Fruit fly (Drosophila melanogaster) whole organism, embryonic: ENCODE data around the gene Idi.

Experiments
- Abd-B ChIP-seq: fragments of 200-800 bp; sonication (Bioruptor generic); optimal IDR thresholded peaks from 2 replicates; lab custom pipeline; 2018; ENCODE audit warnings: missing biosample characterization, mild to moderate bottlenecking, missing genetic modification characterization, moderate library complexity
- Asciz ChIP-seq: fragments of 200-800 bp; sonication (Bioruptor generic); optimal IDR thresholded peaks from 2 replicates; lab custom pipeline; 2017; ENCODE audit warnings: missing biosample characterization, mild to moderate bottlenecking, missing genetic modification characterization, missing genetic modification reagents
- CG1024 ChIP-seq: fragments of 200-800 bp; sonication (Bioruptor generic); IDR thresholded peaks from 2 replicates; pipeline ENCODE4 v1.3.6; 2022; ENCODE audit warnings: missing biosample characterization, missing genetic modification characterization
- CG11247 ChIP-seq: fragments of 200-800 bp; sonication (Bioruptor generic); IDR thresholded peaks from 2 replicates; pipeline ENCODE4 v1.3.6; 2022; ENCODE audit warnings: missing biosample characterization, missing genetic modification characterization
- CG11398 ChIP-seq: fragments of 200-800 bp; sonication (Bioruptor generic); optimal IDR thresholded peaks from 2 replicates; lab custom pipeline; 2016; ENCODE audit warnings: missing biosample characterization, missing genetic modification characterization
- CG13424 ChIP-seq: fragments of 200-800 bp; sonication (Bioruptor generic); optimal IDR thresholded peaks from 2 replicates; lab custom pipeline; 2019; ENCODE audit warnings: missing biosample characterization, mild to moderate bottlenecking, missing genetic modification characterization, moderate library complexity
- CG15601 ChIP-seq: fragments of 200-800 bp; sonication (Bioruptor generic); optimal IDR thresholded peaks from 3 replicates; lab custom pipeline; 2019; ENCODE audit warnings: missing biosample characterization, mild to moderate bottlenecking, missing genetic modification characterization, moderate library complexity
- CG16863 ChIP-seq: fragments of 200-800 bp; sonication (Bioruptor generic); optimal IDR thresholded peaks from 3 replicates; lab custom pipeline; 2016; ENCODE audit warnings: missing biosample characterization, missing genetic modification characterization
- CG17829 ChIP-seq: fragments of 200-800 bp; optimal IDR thresholded peaks from 2 replicates; lab custom pipeline; 2019; ENCODE audit warnings: missing biosample characterization, mild to moderate bottlenecking, missing genetic modification characterization, moderate library complexity
- CG17912 ChIP-seq: fragments of 200-800 bp; sonication (Bioruptor generic); optimal IDR thresholded peaks from 2 replicates; lab custom pipeline; 2018; ENCODE audit warnings: missing biosample characterization, mild to moderate bottlenecking, missing genetic modification characterization
- CG1792 ChIP-seq: fragments of 200-800 bp; sonication (Bioruptor generic); optimal IDR thresholded peaks from 2 replicates; lab custom pipeline; 2016; ENCODE audit warnings: missing biosample characterization, missing genetic modification characterization
- CG18764 ChIP-seq: fragments of 200-800 bp; sonication (Bioruptor generic); optimal IDR thresholded peaks from 3 replicates; lab custom pipeline; 2016; ENCODE audit warnings: missing biosample characterization, missing genetic modification characterization
- CG2202 ChIP-seq: fragments of 200-800 bp; sonication (Bioruptor generic); optimal IDR thresholded peaks from 2 replicates; lab custom pipeline; 2018; ENCODE audit warnings: missing biosample characterization, mild to moderate bottlenecking, missing genetic modification characterization
- CG2712 ChIP-seq: fragments of 200-800 bp; optimal IDR thresholded peaks from 3 replicates; lab custom pipeline; 2019; ENCODE audit warnings: missing biosample characterization, mild to moderate bottlenecking, missing genetic modification characterization, moderate library complexity
- CG31365 ChIP-seq: fragments of 200-800 bp; sonication (Bioruptor generic); optimal IDR thresholded peaks from 2 replicates; lab custom pipeline; 2018; ENCODE audit warnings: missing biosample characterization, mild to moderate bottlenecking, missing genetic modification characterization
- CG32772 ChIP-seq: fragments of 200-800 bp; sonication (Bioruptor generic); IDR thresholded peaks from 2 replicates; pipeline ENCODE4 v1.3.6; 2022; ENCODE audit warnings: missing biosample characterization, missing genetic modification characterization
- CG3995 ChIP-seq: fragments of 200-800 bp; sonication (Bioruptor generic); optimal IDR thresholded peaks from 3 replicates; lab custom pipeline; 2016; ENCODE audit warnings: missing biosample characterization, missing genetic modification characterization
- CG4328 ChIP-seq: fragments of 200-800 bp; sonication (Bioruptor generic); optimal IDR thresholded peaks from 3 replicates; lab custom pipeline; 2017; ENCODE audit warnings: missing biosample characterization, missing genetic modification reagents, missing genetic modification characterization
- CG5180 ChIP-seq: fragments of 200-800 bp; sonication (Bioruptor generic); optimal IDR thresholded peaks from 3 replicates; lab custom pipeline; 2017; ENCODE audit warnings: missing biosample characterization, missing genetic modification characterization, mild to moderate bottlenecking, moderate library complexity, missing genetic modification reagents
- CG5953 ChIP-seq: fragments of 200-800 bp; sonication (Bioruptor generic); IDR thresholded peaks from 2 replicates; pipeline ENCODE4 v1.3.6; 2022; ENCODE audit warnings: missing biosample characterization, missing genetic modification characterization
- CG6272 ChIP-seq: fragments of 200-800 bp; sonication (Bioruptor generic); IDR thresholded peaks from 2 replicates; pipeline ENCODE4 v1.3.6; 2022; ENCODE audit warnings: missing biosample characterization, missing genetic modification characterization
- CG7839 ChIP-seq: fragments of 200-800 bp; sonication (Bioruptor generic); optimal IDR thresholded peaks from 3 replicates; lab custom pipeline; 2018; ENCODE audit warnings: missing biosample characterization, mild to moderate bottlenecking, missing genetic modification characterization, moderate library complexity
- CG9727 ChIP-seq: fragments of 200-800 bp; sonication (Bioruptor generic); optimal IDR thresholded peaks from 3 replicates; lab custom pipeline; 2017; ENCODE audit warnings: missing biosample characterization, mild to moderate bottlenecking, missing genetic modification characterization
- CoRest ChIP-seq: fragments of 200-800 bp; sonication (Bioruptor generic); optimal IDR thresholded peaks from 3 replicates; lab custom pipeline; 2018; ENCODE audit warnings: missing biosample characterization, mild to moderate bottlenecking, missing genetic modification characterization, moderate library complexity
- Ets97D ChIP-seq: fragments of 200-800 bp; sonication (Bioruptor generic); optimal IDR thresholded peaks from 3 replicates; lab custom pipeline; 2016; ENCODE audit warnings: missing biosample characterization, missing genetic modification characterization
- Hmx ChIP-seq: fragments of 200-800 bp; sonication (Bioruptor generic); optimal IDR thresholded peaks from 2 replicates; lab custom pipeline; 2016; ENCODE audit warnings: missing biosample characterization, missing genetic modification characterization
- Mrtf ChIP-seq: fragments of 200-800 bp; sonication (Bioruptor generic); IDR thresholded peaks from 3 replicates; pipeline ENCODE4 v1.3.6; 2022; ENCODE audit warnings: missing biosample characterization, missing genetic modification characterization
- NFAT ChIP-seq: fragments of 200-800 bp; sonication (Bioruptor generic); IDR thresholded peaks from 2 replicates; pipeline ENCODE4 v1.3.6; 2022; ENCODE audit warnings: missing biosample characterization, missing genetic modification characterization
- Oaz ChIP-seq: fragments of 200-800 bp; sonication (Bioruptor generic); IDR thresholded peaks from 2 replicates; pipeline ENCODE4 v1.3.6; 2022; ENCODE audit warnings: missing biosample characterization, missing genetic modification characterization
- Sox100B ChIP-seq: fragments of 200-800 bp; sonication (Bioruptor generic); optimal IDR thresholded peaks from 3 replicates; lab custom pipeline; 2018; ENCODE audit warnings: missing biosample characterization, mild to moderate bottlenecking, missing genetic modification characterization
- Sox102F ChIP-seq: fragments of 200-800 bp; sonication (Bioruptor generic); optimal IDR thresholded peaks from 2 replicates; lab custom pipeline; 2018; ENCODE audit warnings: missing biosample characterization, mild to moderate bottlenecking, missing genetic modification characterization, moderate library complexity
- ato ChIP-seq: fragments of 200-800 bp; sonication (Bioruptor generic); IDR thresholded peaks from 2 replicates; pipeline ENCODE4 v1.3.6; 2022; ENCODE audit warnings: missing biosample characterization, missing genetic modification characterization; ENCODE audit not compliant: partially characterized antibody
- bbx ChIP-seq: fragments of 200-800 bp; sonication (Bioruptor generic); IDR thresholded peaks from 2 replicates; pipeline ENCODE4 v1.3.6; 2022; ENCODE audit warnings: missing biosample characterization, missing genetic modification characterization; ENCODE audit not compliant: partially characterized antibody
- cas ChIP-seq: fragments of 200-800 bp; sonication (Bioruptor generic); IDR thresholded peaks from 2 replicates; pipeline ENCODE4 v1.3.6; 2022; ENCODE audit warnings: missing biosample characterization, missing genetic modification characterization
- chn ChIP-seq: fragments of 200-800 bp; sonication (Bioruptor generic); optimal IDR thresholded peaks from 2 replicates; lab custom pipeline; 2016; ENCODE audit warnings: missing biosample characterization, missing genetic modification characterization
- cwo ChIP-seq: fragments of 200-800 bp; sonication (Bioruptor generic); optimal IDR thresholded peaks from 3 replicates; lab custom pipeline; 2017; ENCODE audit warnings: missing biosample characterization, missing genetic modification characterization, mild to moderate bottlenecking, moderate library complexity, missing genetic modification reagents
- esg ChIP-seq: fragments of 200-800 bp; sonication (Bioruptor generic); conservative IDR thresholded peaks from 2 replicates; pipeline ENCODE4 v1.3.6; 2022; ENCODE audit warnings: missing biosample characterization, missing genetic modification characterization
- fd102C ChIP-seq: fragments of 200-800 bp; sonication (Bioruptor generic); optimal IDR thresholded peaks from 2 replicates; lab custom pipeline; 2018; ENCODE audit warnings: missing biosample characterization, mild to moderate bottlenecking, missing genetic modification characterization, moderate library complexity
- ftz-f1 ChIP-seq: fragments of 200-800 bp; sonication (Bioruptor generic); optimal IDR thresholded peaks from 2 replicates; lab custom pipeline; 2016; ENCODE audit warnings: missing biosample characterization, missing genetic modification characterization
- ham ChIP-seq: fragments of 200-800 bp; sonication (Bioruptor generic); IDR thresholded peaks from 2 replicates; pipeline ENCODE4 v1.3.6; 2022; ENCODE audit warnings: missing biosample characterization, missing genetic modification characterization
- lab ChIP-seq: fragments of 200-800 bp; sonication (Bioruptor generic); optimal IDR thresholded peaks from 3 replicates; lab custom pipeline; 2017; ENCODE audit warnings: missing biosample characterization, missing genetic modification characterization, mild to moderate bottlenecking, moderate library complexity, missing genetic modification reagents
- pfk ChIP-seq: fragments of 200-800 bp; sonication (Bioruptor generic); optimal IDR thresholded peaks from 2 replicates; lab custom pipeline; 2018; ENCODE audit warnings: missing biosample characterization, mild to moderate bottlenecking, missing genetic modification characterization, moderate library complexity
- prd ChIP-seq, 3 experiments: fragments of >200 bp in 2 of 3; fragments of 200-800 bp in 1 of 3; sonication (Bioruptor generic) in 1 of 3; optimal IDR thresholded peaks in 2 of 3; IDR thresholded peaks in 1 of 3; 2 replicates in 2 of 3; 3 replicates in 1 of 3; pipeline versions ENCODE4 v1.3.6 to Lab custom; 2017 to 2022; ENCODE audit warnings: missing biosample characterization in 1 of 3, missing genetic modification characterization in 1 of 3
- repo ChIP-seq: fragments of 200-800 bp; sonication (Bioruptor generic); optimal IDR thresholded peaks from 2 replicates; lab custom pipeline; 2016; ENCODE audit warnings: missing biosample characterization, missing genetic modification characterization
- sim ChIP-seq: fragments of 200-800 bp; sonication (Bioruptor generic); IDR thresholded peaks from 2 replicates; pipeline ENCODE4 v1.3.6; 2022; ENCODE audit warnings: missing biosample characterization, missing genetic modification characterization
- sna ChIP-seq: fragments of 200-800 bp; sonication (Bioruptor generic); IDR thresholded peaks from 2 replicates; pipeline ENCODE4 v1.3.6; 2022; ENCODE audit warnings: missing biosample characterization, missing genetic modification characterization; ENCODE audit not compliant: partially characterized antibody
- trh ChIP-seq: fragments of 200-800 bp; sonication (Bioruptor generic); optimal IDR thresholded peaks from 2 replicates; lab custom pipeline; 2016; ENCODE audit warnings: missing biosample characterization, missing genetic modification characterization
- tx ChIP-seq: fragments of 200-800 bp; sonication (Bioruptor generic); optimal IDR thresholded peaks from 2 replicates; lab custom pipeline; 2016; ENCODE audit warnings: missing biosample characterization, missing genetic modification characterization
- zfh1 ChIP-seq: fragments of 200-800 bp; sonication (Bioruptor generic); IDR thresholded peaks from 3 replicates; pipeline ENCODE4 v1.3.6; 2022; ENCODE audit warnings: missing biosample characterization, missing genetic modification characterization

The Idi gene

DNA sequence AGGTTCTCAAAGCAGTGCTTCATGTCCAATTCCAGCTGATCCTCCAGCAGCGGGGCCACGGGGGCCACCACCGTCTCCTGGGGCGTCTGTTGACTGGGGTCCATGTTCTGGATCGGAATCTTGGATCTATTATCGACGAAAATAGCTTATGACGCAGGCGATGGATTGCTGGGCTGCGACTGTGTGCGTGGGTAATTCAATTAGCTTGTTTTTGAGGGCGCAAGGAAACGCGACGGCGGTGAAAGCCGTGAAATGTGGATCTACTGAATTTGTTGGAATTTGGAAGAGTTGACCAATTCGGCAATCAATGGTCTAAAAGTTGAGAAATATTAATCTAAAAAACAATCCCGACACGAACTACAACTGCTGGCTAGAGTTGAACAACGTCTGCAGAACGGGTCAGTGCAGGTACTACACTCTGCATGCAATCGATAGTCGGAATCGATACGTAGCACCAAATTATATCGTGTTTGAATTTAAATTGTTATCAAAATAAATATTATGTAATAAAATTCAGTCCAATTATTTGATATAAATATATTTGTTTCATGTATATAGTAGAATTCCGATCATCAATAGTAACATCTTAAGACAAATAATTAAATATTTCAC is 3.6 kb downstream of the Idi start, which contains the start of gene CG3308 (continued):
- no peak for TF ChIP-seq CG5953 (GFP tag; lab: Robert Waterston, UW)
- no peak for TF ChIP-seq chn (GFP tag; lab: Kevin White, UChicago)
- TF ChIP-seq CG6272 (GFP tag; lab: Robert Waterston, UW) = peak; percentile 19; the same call in 1 of the 2 replicates
- TF ChIP-seq Mrtf (GFP tag; lab: Robert Waterston, UW) = no peak
- no peak for TF ChIP-seq Abd-B
- TF ChIP-seq pfk = no peak
- no peak for TF ChIP-seq cwo (GFP tag; lab: Kevin White, UChicago)
- TF ChIP-seq sim = no peak
- TF ChIP-seq fd102C (GFP tag; lab: Kevin White, UChicago) = no peak
- no peak for TF ChIP-seq CG32772
- no peak for TF ChIP-seq CG17912 (GFP tag; lab: Kevin White, UChicago)
- peak; percentile 73 for TF ChIP-seq sna
- TF ChIP-seq esg = no peak
- no peak for TF ChIP-seq CG9727 (GFP tag; lab: Kevin White, UChicago)
- TF ChIP-seq ham (GFP tag; lab: Robert Waterston, UW) = no peak
- no peak for TF ChIP-seq CG1024
- TF ChIP-seq Hmx (GFP tag; lab: Kevin White, UChicago) = no peak
- no peak for TF ChIP-seq cas (GFP tag; lab: Robert Waterston, UW)
- TF ChIP-seq Sox102F (GFP tag; lab: Kevin White, UChicago) = no peak
- TF ChIP-seq zfh1 (GFP tag; lab: Robert Waterston, UW) = peak; percentile 55; the same call in 1 of the 3 replicates
- no peak for TF ChIP-seq CG1792 (GFP tag; lab: Kevin White, UChicago)
- TF ChIP-seq CG2202 (tag; lab: Kevin White, UChicago) = no peak
- no peak for TF ChIP-seq trh (GFP tag; lab: Kevin White, UChicago)
- peak; percentile 59; the same call in 1 of the 2 replicates for TF ChIP-seq CG11247 (GFP tag; lab: Robert Waterston, UW)
- TF ChIP-seq lab = peak; percentile 67
- no peak for TF ChIP-seq CG31365 (tag; lab: Kevin White, UChicago)
- TF ChIP-seq NFAT (GFP tag; lab: Robert Waterston, UW) = peak; percentile 67; the same call in 1 of the 2 replicates
- TF ChIP-seq CG15601 (tag; lab: Kevin White, UChicago) = peak; percentile 16
- TF ChIP-seq repo (GFP tag; lab: Kevin White, UChicago) = no peak
- peak; percentile 54 for TF ChIP-seq CG17829 (tag; lab: Kevin White, UChicago)
- TF ChIP-seq Sox100B (GFP tag; lab: Kevin White, UChicago) = no peak
- peak; percentile 49 for TF ChIP-seq Ets97D
- no peak for TF ChIP-seq Oaz (GFP tag; lab: Robert Waterston, UW)
- no peak for TF ChIP-seq CG13424
- no peak for TF ChIP-seq CG11398
- no peak for TF ChIP-seq tx
- no peak for TF ChIP-seq CG16863 (GFP tag; lab: Kevin White, UChicago)
- TF ChIP-seq CG18764 (GFP tag; lab: Kevin White, UChicago) = no peak
- TF ChIP-seq CG7839 (tag; lab: Kevin White, UChicago) = peak; percentile 30
- TF ChIP-seq CG3995 (GFP tag; lab: Kevin White, UChicago) = peak; percentile 23
- TF ChIP-seq ftz-f1 (GFP tag; lab: Kevin White, UChicago) = no peak
- TF ChIP-seq ato = peak; percentile 69; the same call in 1 of the 2 replicates
- no peak for TF ChIP-seq CG4328 (GFP tag; lab: Kevin White, UChicago)
- no peak for TF ChIP-seq CG5180
- TF ChIP-seq Asciz = no peak
- peak; percentile 47 for TF ChIP-seq CG2712 (tag; lab: Kevin White, UChicago)
- TF ChIP-seq prd (optimal IDR thresholded peaks at IDR 0.05; lab: Kevin White, UChicago) = no peak
- 0 out of 3 replicates have a peak, but pooled peaks have one; percentile 10 for TF ChIP-seq prd (GFP tag; IDR thresholded peaks at IDR 0.05; lab: Robert Waterston, UW)
- peak; percentile 30 for TF ChIP-seq CoRest (tag; lab: Kevin White, UChicago)
- TF ChIP-seq bbx (GFP tag; lab: Robert Waterston, UW) = peak; percentile 90
